ENCODE assay signal across 3 worm cellular contexts in genomic region chrV:15766122-15766594, ce11.
A peak's percentile ranks its signal among the peaks of the same experiment; 100 is the strongest.
TF ChIP-seq lines count a peak whose summit lies in the region.

Gene haf-3 (minus strand): TSS chrV:15766172.
Gene F57A10.2 (plus strand): TSS chrV:15766575.

TF ChIP-seq in whole organism, L1 larva, 84 proteins besides CTCF, POLR2A, EP300 and RAD21 (continued from another document and continues in another):
- TF ChIP-seq sptf-1 (tag; optimal IDR thresholded peaks at IDR 0.05; lab: Kevin White, UChicago) (no peak), nhr-19 (GFP tag; conservative IDR thresholded peaks at IDR 0.05; lab: Robert Waterston, UW) (peak; percentile 95), elt-2 (tag; optimal IDR thresholded peaks at IDR 0.05; lab: Kevin White, UChicago) (peak; percentile 80), dpl-1 (GFP tag; optimal IDR thresholded peaks at IDR 0.05; lab: Kevin White, UChicago) (peak; percentile 99), egl-27 (tag; optimal IDR thresholded peaks at IDR 0.05; lab: Kevin White, UChicago) (peak; percentile 9 to 69), aha-1 (tag; optimal IDR thresholded peaks at IDR 0.05; lab: Kevin White, UChicago) (peak; percentile 54), tbx-2 (tag; optimal IDR thresholded peaks at IDR 0.05; lab: Kevin White, UChicago) (peak; percentile 94), C34B4.2 (tag; optimal IDR thresholded peaks at IDR 0.05; lab: Kevin White, UChicago) (peak; percentile 6), egl-13 (tag; optimal IDR thresholded peaks at IDR 0.05; lab: Kevin White, UChicago) (peak; percentile 92), elt-3 (tag; optimal IDR thresholded peaks at IDR 0.05; lab: Kevin White, UChicago) (peak in 5 of 6 experiments; percentile 25 to 90 (median 45)), alr-1 (tag; optimal IDR thresholded peaks at IDR 0.05; lab: Kevin White, UChicago; ENCODE audit: borderline replicate concordance) (no peak), unc-86 (tag; optimal IDR thresholded peaks at IDR 0.05; lab: Kevin White, UChicago) (peak; percentile 92), ztf-11 (tag; optimal IDR thresholded peaks at IDR 0.05; lab: Kevin White, UChicago) (peak; percentile 4 to 83), ceh-82 (tag; optimal IDR thresholded peaks at IDR 0.05; lab: Kevin White, UChicago) (peak; percentile 96 to 97 (median 97)), nhr-11 (tag; optimal IDR thresholded peaks at IDR 0.05; lab: Kevin White, UChicago) (peak; percentile 90), grh-1 (GFP tag; IDR thresholded peaks at IDR 0.05; lab: Robert Waterston, UW) (peak; percentile 93), nhr-77 (tag; optimal IDR thresholded peaks at IDR 0.05; lab: Kevin White, UChicago) (peak; percentile 82), ces-1 (GFP tag; optimal IDR thresholded peaks at IDR 0.05; lab: Kevin White, UChicago) (no peak), rnt-1 (tag; optimal IDR thresholded peaks at IDR 0.05; lab: Kevin White, UChicago) (peak; percentile 97), sox-4 (tag; optimal IDR thresholded peaks at IDR 0.05; lab: Kevin White, UChicago) (peak; percentile 87), nhr-84 (tag; optimal IDR thresholded peaks at IDR 0.05; lab: Kevin White, UChicago) (no peak), C16A3.4 (tag; optimal IDR thresholded peaks at IDR 0.05; lab: Kevin White, UChicago) (peak; percentile 90), ets-5 (GFP tag; IDR thresholded peaks at IDR 0.05; lab: Robert Waterston, UW) (no peak), ztf-4 (tag; optimal IDR thresholded peaks at IDR 0.05; lab: Kevin White, UChicago) (peak; percentile 70), mdl-1 (tag; optimal IDR thresholded peaks at IDR 0.05; lab: Kevin White, UChicago) (peak in 1 of 2 experiments; percentile 88), efl-3 (GFP tag; optimal IDR thresholded peaks at IDR 0.05; lab: Kevin White, UChicago) (peak; percentile 60), hlh-17 (GFP tag; optimal IDR thresholded peaks at IDR 0.05; lab: Kevin White, UChicago; ENCODE audit: borderline replicate concordance) (no peak), nhr-47 (tag; optimal IDR thresholded peaks at IDR 0.05; lab: Kevin White, UChicago) (peak; percentile 97), lin-14 (GFP tag; optimal IDR thresholded peaks at IDR 0.05; lab: Kevin White, UChicago) (peak; percentile 95), hlh-4 (tag; optimal IDR thresholded peaks at IDR 0.05; lab: Kevin White, UChicago) (no peak), F16B12.6 (tag; optimal IDR thresholded peaks at IDR 0.05; lab: Kevin White, UChicago) (peak; percentile 66), fkh-4 (tag; optimal IDR thresholded peaks at IDR 0.05; lab: Kevin White, UChicago; ENCODE audit: borderline replicate concordance) (peak; percentile 72), xbp-1 (tag; optimal IDR thresholded peaks at IDR 0.05; lab: Kevin White, UChicago) (peak; percentile 95), efl-1 (optimal IDR thresholded peaks at IDR 0.05; lab: Kevin White, UChicago) (peak; percentile 97 to 99), efl-1 (GFP tag; optimal IDR thresholded peaks at IDR 0.05 in 1 of 2; lab: Kevin White, UChicago) (peak; percentile 99 to 100), ceh-88 (GFP tag; IDR thresholded peaks at IDR 0.05; lab: Robert Waterston, UW) (peak; percentile 69; the same call in 1 of the 2 replicates), lsy-2 (tag; optimal IDR thresholded peaks at IDR 0.05; lab: Kevin White, UChicago) (peak; percentile 94 to 95), nhr-20 (tag; optimal IDR thresholded peaks at IDR 0.05; lab: Kevin White, UChicago) (peak; percentile 95), zag-1 (tag; optimal IDR thresholded peaks at IDR 0.05; lab: Kevin White, UChicago) (peak; percentile 58), lin-39 (tag; optimal IDR thresholded peaks at IDR 0.05; lab: Kevin White, UChicago) (peak; percentile 94), ceh-63 (GFP tag; optimal IDR thresholded peaks at IDR 0.05; lab: Kevin White, UChicago) (no peak), unc-98 (GFP tag; IDR thresholded peaks at IDR 0.05; lab: Robert Waterston, UW) (no peak), pqm-1 (tag; optimal IDR thresholded peaks at IDR 0.05; lab: Kevin White, UChicago) (no peak)

TF ChIP-seq in whole organism, L3 larva, 47 proteins besides CTCF, POLR2A, EP300 and RAD21 (continued from another document):
- TF ChIP-seq nfya-1 (tag; optimal IDR thresholded peaks at IDR 0.05; lab: Kevin White, UChicago; ENCODE audit: insufficient read depth), result peak; percentile 89
- no peak for TF ChIP-seq elt-3 (tag; optimal IDR thresholded peaks at IDR 0.05; lab: Kevin White, UChicago)
- TF ChIP-seq ztf-4 (tag; optimal IDR thresholded peaks at IDR 0.05; lab: Kevin White, UChicago), result peak; percentile 17
- TF ChIP-seq nhr-43 (tag; optimal IDR thresholded peaks at IDR 0.05; lab: Kevin White, UChicago; ENCODE audit: poor library complexity, severe bottlenecking), result peak; percentile 90
- peak; percentile 49 for TF ChIP-seq skn-1 (tag; optimal IDR thresholded peaks at IDR 0.05; lab: Kevin White, UChicago)
- no peak for TF ChIP-seq eor-1 (tag; optimal IDR thresholded peaks at IDR 0.05; lab: Kevin White, UChicago)
- TF ChIP-seq pqm-1 (tag; optimal IDR thresholded peaks at IDR 0.05; lab: Kevin White, UChicago), result peak; percentile 54
- TF ChIP-seq nhr-12 (tag; optimal IDR thresholded peaks at IDR 0.05; lab: Kevin White, UChicago), result no peak
- peak; percentile 78 for TF ChIP-seq lsy-12 (tag; optimal IDR thresholded peaks at IDR 0.05; lab: Kevin White, UChicago)
- peak; percentile 32 for TF ChIP-seq daf-12 (tag; optimal IDR thresholded peaks at IDR 0.05; lab: Kevin White, UChicago)
- TF ChIP-seq unc-39 (tag; optimal IDR thresholded peaks at IDR 0.05; lab: Kevin White, UChicago), result no peak
- TF ChIP-seq nhr-23 (tag; optimal IDR thresholded peaks at IDR 0.05; lab: Kevin White, UChicago), result peak; percentile 91
- TF ChIP-seq nhr-237 (tag; optimal IDR thresholded peaks at IDR 0.05; lab: Kevin White, UChicago), result no peak
- TF ChIP-seq elt-1 (tag; optimal IDR thresholded peaks at IDR 0.05; lab: Kevin White, UChicago), result peak; percentile 26
- no peak for TF ChIP-seq sea-2 (GFP tag; optimal IDR thresholded peaks at IDR 0.05; lab: Kevin White, UChicago)
- peak; percentile 30 for TF ChIP-seq aly-2 (tag; optimal IDR thresholded peaks at IDR 0.05; lab: Kevin White, UChicago)
- TF ChIP-seq nhr-67 (tag; optimal IDR thresholded peaks at IDR 0.05; lab: Kevin White, UChicago), result no peak
- peak; percentile 82 for TF ChIP-seq hmg-11 (tag; optimal IDR thresholded peaks at IDR 0.05; lab: Kevin White, UChicago)
- no peak for TF ChIP-seq unc-62 (GFP tag; optimal IDR thresholded peaks at IDR 0.05; lab: Kevin White, UChicago)
- TF ChIP-seq fkh-10 (GFP tag; optimal IDR thresholded peaks at IDR 0.05; lab: Kevin White, UChicago), result peak; percentile 34
- TF ChIP-seq tbx-2 (tag; optimal IDR thresholded peaks at IDR 0.05; lab: Kevin White, UChicago), result peak; percentile 89
- peak; percentile 87 for TF ChIP-seq ceh-82 (tag; optimal IDR thresholded peaks at IDR 0.05; lab: Kevin White, UChicago)
- TF ChIP-seq ama-1 (optimal IDR thresholded peaks at IDR 0.05; lab: Kevin White, UChicago), result peak; percentile 62
- TF ChIP-seq nhr-11 (tag; optimal IDR thresholded peaks at IDR 0.05; lab: Kevin White, UChicago), result peak; percentile 57
- peak; percentile 33 for TF ChIP-seq ZK546.5 (tag; optimal IDR thresholded peaks at IDR 0.05; lab: Kevin White, UChicago)
- TF ChIP-seq ztf-11 (tag; optimal IDR thresholded peaks at IDR 0.05; lab: Kevin White, UChicago), result no peak
- TF ChIP-seq zag-1 (tag; optimal IDR thresholded peaks at IDR 0.05; lab: Kevin White, UChicago), result peak; percentile 51
- peak; percentile 33 for TF ChIP-seq fkh-2 (tag; optimal IDR thresholded peaks at IDR 0.05; lab: Kevin White, UChicago)
TF ChIP-seq in whole organism, L3 larva: peak in this region for 31.

TF ChIP-seq in whole organism, young adult, 124 proteins besides CTCF, POLR2A, EP300 and RAD21 (continued from another document and continues in another):
- TF ChIP-seq akir-1 (GFP tag; optimal IDR thresholded peaks at IDR 0.05; lab: Kevin White, UChicago) (no peak), ekl-4 (GFP tag; IDR thresholded peaks at IDR 0.05; lab: Robert Waterston, UW) (peak; percentile 82), madf-10 (tag; optimal IDR thresholded peaks at IDR 0.05; lab: Kevin White, UChicago) (peak; percentile 38), sdz-38 (tag; optimal IDR thresholded peaks at IDR 0.05; lab: Kevin White, UChicago) (no peak), nhr-90 (tag; optimal IDR thresholded peaks at IDR 0.05; lab: Kevin White, UChicago) (no peak), ztf-3 (GFP tag; optimal IDR thresholded peaks at IDR 0.05; lab: Kevin White, UChicago) (no peak), B0035.1 (tag; optimal IDR thresholded peaks at IDR 0.05; lab: Kevin White, UChicago) (no peak), mxl-1 (tag; optimal IDR thresholded peaks at IDR 0.05; lab: Kevin White, UChicago) (no peak), B0336.3 (GFP tag; IDR thresholded peaks at IDR 0.05; lab: Robert Waterston, UW) (peak; percentile 86), tbp1 (GFP tag; optimal IDR thresholded peaks at IDR 0.05; lab: Kevin White, UChicago) (peak; percentile 72), zim-3 (tag; optimal IDR thresholded peaks at IDR 0.05; lab: Kevin White, UChicago) (no peak), attf-6 (GFP tag; IDR thresholded peaks at IDR 0.05; lab: Robert Waterston, UW) (peak; percentile 84), attf-3 (GFP tag; conservative IDR thresholded peaks at IDR 0.05; lab: Robert Waterston, UW) (peak; percentile 70), Y79H2A.3 (GFP tag; conservative IDR thresholded peaks at IDR 0.05; lab: Robert Waterston, UW) (no peak), ztf-26 (tag; optimal IDR thresholded peaks at IDR 0.05; lab: Kevin White, UChicago) (peak; percentile 51), ztf-6 (GFP tag; IDR thresholded peaks at IDR 0.05; lab: Robert Waterston, UW) (no peak), ccch-3 (GFP tag; optimal IDR thresholded peaks at IDR 0.05; lab: Kevin White, UChicago) (no peak), F22D6.2 (tag; optimal IDR thresholded peaks at IDR 0.05; lab: Kevin White, UChicago) (peak; percentile 12), B0019.2 (GFP tag; conservative IDR thresholded peaks at IDR 0.05; lab: Robert Waterston, UW) (no peak), F49E8.2 (tag; optimal IDR thresholded peaks at IDR 0.05; lab: Kevin White, UChicago; ENCODE audit: insufficient read depth) (peak; percentile 35), madf-6 (GFP tag; IDR thresholded peaks at IDR 0.05; lab: Robert Waterston, UW) (peak; percentile 85), C17E4.6 (GFP tag; IDR thresholded peaks at IDR 0.05; lab: Robert Waterston, UW) (no peak), fkh-3 (tag; optimal IDR thresholded peaks at IDR 0.05; lab: Kevin White, UChicago) (no peak), ceh-40 (GFP tag; IDR thresholded peaks at IDR 0.05; lab: Robert Waterston, UW) (no peak), lag-1 (GFP tag; IDR thresholded peaks at IDR 0.05; lab: Robert Waterston, UW) (no peak), nhr-120 (GFP tag; IDR thresholded peaks at IDR 0.05; lab: Robert Waterston, UW) (no peak), rec-8 (tag; optimal IDR thresholded peaks at IDR 0.05; lab: Kevin White, UChicago) (no peak), Y95B8A.8 (GFP tag; IDR thresholded peaks at IDR 0.05; lab: Robert Waterston, UW) (no peak), B0261.1 (tag; optimal IDR thresholded peaks at IDR 0.05; lab: Kevin White, UChicago) (peak; percentile 34), ztf-28 (GFP tag; IDR thresholded peaks at IDR 0.05; lab: Robert Waterston, UW) (no peak), T26A5.8 (tag; optimal IDR thresholded peaks at IDR 0.05; lab: Kevin White, UChicago) (no peak), lin-35 (GFP tag; optimal IDR thresholded peaks at IDR 0.05; lab: Kevin White, UChicago) (peak; percentile 81 to 97 (median 92)), efl-1 (GFP tag; optimal IDR thresholded peaks at IDR 0.05; lab: Kevin White, UChicago) (peak; percentile 90), F57A8.1 (GFP tag; optimal IDR thresholded peaks at IDR 0.05; lab: Kevin White, UChicago) (no peak), lir-1 (GFP tag; conservative IDR thresholded peaks at IDR 0.05; lab: Robert Waterston, UW) (peak; percentile 65; the same call in 1 of the 2 replicates), ceh-91 (GFP tag; IDR thresholded peaks at IDR 0.05; lab: Robert Waterston, UW) (peak; percentile 67), let-607 (tag; optimal IDR thresholded peaks at IDR 0.05; lab: Kevin White, UChicago) (peak in 1 of 2 experiments; percentile 71), ets-4 (GFP tag; optimal IDR thresholded peaks at IDR 0.05; lab: Kevin White, UChicago) (no peak), tbx-9 (tag; optimal IDR thresholded peaks at IDR 0.05; lab: Kevin White, UChicago; ENCODE audit: borderline replicate concordance) (no peak), snpc-4 (GFP tag; optimal IDR thresholded peaks at IDR 0.05; lab: Kevin White, UChicago) (peak; percentile 36), snpc-4 (tag; optimal IDR thresholded peaks at IDR 0.05; lab: Kevin White, UChicago) (peak; percentile 70 to 86 (median 81)), ztf-18 (tag; optimal IDR thresholded peaks at IDR 0.05; lab: Kevin White, UChicago) (peak; percentile 98), aptf-2 (GFP tag; conservative IDR thresholded peaks at IDR 0.05; lab: Robert Waterston, UW) (no peak), hmg-1.2 (GFP tag; IDR thresholded peaks at IDR 0.05; lab: Robert Waterston, UW) (peak; percentile 57), madf-8 (GFP tag; conservative IDR thresholded peaks at IDR 0.05; lab: Robert Waterston, UW) (peak; percentile 62), Y56A3A.18 (GFP tag; IDR thresholded peaks at IDR 0.05; lab: Robert Waterston, UW) (peak; percentile 71), hsf-1 (GFP tag; IDR thresholded peaks at IDR 0.05; lab: Robert Waterston, UW) (peak; percentile 82), pha-4 (tag; optimal IDR thresholded peaks at IDR 0.05; lab: Kevin White, UChicago) (peak; percentile 86), pbrm-1 (GFP tag; IDR thresholded peaks at IDR 0.05; lab: Robert Waterston, UW) (peak; percentile 92), rcor-1 (GFP tag; IDR thresholded peaks at IDR 0.05; lab: Robert Waterston, UW) (peak; percentile 90), rpc-1 (optimal IDR thresholded peaks at IDR 0.05; lab: Kevin White, UChicago) (no peak), rpc-1 (tag; optimal IDR thresholded peaks at IDR 0.05; lab: Kevin White, UChicago) (no peak), nhr-80 (tag; optimal IDR thresholded peaks at IDR 0.05; lab: Kevin White, UChicago) (peak; percentile 28), snpc-1.1 (tag; optimal IDR thresholded peaks at IDR 0.05; lab: Kevin White, UChicago; ENCODE audit: insufficient read depth) (peak; percentile 46), ceh-79 (tag; optimal IDR thresholded peaks at IDR 0.05; lab: Kevin White, UChicago) (no peak), nfya-1 (tag; optimal IDR thresholded peaks at IDR 0.05; lab: Kevin White, UChicago; ENCODE audit: borderline replicate concordance, insufficient read depth) (no peak), Y53G8AR.9 (GFP tag; conservative IDR thresholded peaks at IDR 0.05; lab: Robert Waterston, UW) (peak; percentile 91), ceh-100 (GFP tag; IDR thresholded peaks at IDR 0.05; lab: Robert Waterston, UW) (peak; percentile 86), lsy-27 (tag; optimal IDR thresholded peaks at IDR 0.05; lab: Kevin White, UChicago; ENCODE audit: borderline replicate concordance, insufficient read depth) (no peak), snpc-1.3 (tag; optimal IDR thresholded peaks at IDR 0.05; lab: Kevin White, UChicago; ENCODE audit: insufficient read depth) (peak; percentile 71), snpc-3.4 (tag; optimal IDR thresholded peaks at IDR 0.05; lab: Kevin White, UChicago) (peak; percentile 83), F57C9.4 (tag; optimal IDR thresholded peaks at IDR 0.05; lab: Kevin White, UChicago) (no peak), hlh-12 (tag; optimal IDR thresholded peaks at IDR 0.05; lab: Kevin White, UChicago) (no peak), lsl-1 (GFP tag; optimal IDR thresholded peaks at IDR 0.05; lab: Kevin White, UChicago) (peak; percentile 71), bed-1 (GFP tag; IDR thresholded peaks at IDR 0.05; lab: Robert Waterston, UW) (no peak), mes-4 (tag; optimal IDR thresholded peaks at IDR 0.05; lab: Kevin White, UChicago) (no peak), tlf-1 (GFP tag; optimal IDR thresholded peaks at IDR 0.05; lab: Kevin White, UChicago) (peak; percentile 88), unc-130 (GFP tag; optimal IDR thresholded peaks at IDR 0.05; lab: Kevin White, UChicago) (no peak), Y53F4B.3 (GFP tag; IDR thresholded peaks at IDR 0.05; lab: Robert Waterston, UW) (no peak), lin-40 (tag; optimal IDR thresholded peaks at IDR 0.05; lab: Kevin White, UChicago) (peak; percentile 93)
